Worm (Caenorhabditis elegans): ENCODE measurements around the gene C47E12.2.

The C47E12.2 gene

ce11 chrIV:10003372-10003771 is at the start of gene C47E12.2, which contains the start of gene sars-1:
TSS of gene C47E12.2 (minus strand) at chrIV:10003502.
TSS of gene sars-1 (plus strand) at chrIV:10003726.
- TF ChIP-seq sox-4 (tag; optimal IDR thresholded peaks at IDR 0.05) (no peak), ceh-45 (GFP tag; IDR thresholded peaks at IDR 0.05) (no peak), mec-3 (tag; optimal IDR thresholded peaks at IDR 0.05; ENCODE audit: borderline replicate concordance) (no peak), hlh-6 (tag; optimal IDR thresholded peaks at IDR 0.05) (no peak), pqm-1 (tag; optimal IDR thresholded peaks at IDR 0.05) (no peak), odd-2 (tag; optimal IDR thresholded peaks at IDR 0.05) (no peak), pag-3 (tag; optimal IDR thresholded peaks at IDR 0.05; ENCODE audit: borderline replicate concordance) (no peak), dve-1 (tag; optimal IDR thresholded peaks at IDR 0.05) (no peak), fkh-10 (GFP tag; optimal IDR thresholded peaks at IDR 0.05) (no peak), C38D4.7 (GFP tag; optimal IDR thresholded peaks at IDR 0.05) (no peak), rnt-1 (tag; optimal IDR thresholded peaks at IDR 0.05) (no peak), Y22D7AL.16 (tag; optimal IDR thresholded peaks at IDR 0.05) (no peak), nhr-232 (tag; optimal IDR thresholded peaks at IDR 0.05) (no peak), C08G9.2 (tag; optimal IDR thresholded peaks at IDR 0.05) (no peak), nhr-11 (tag; optimal IDR thresholded peaks at IDR 0.05) (no peak), ceh-30 (tag; optimal IDR thresholded peaks at IDR 0.05) (no peak), ceh-6 (GFP tag; optimal IDR thresholded peaks at IDR 0.05) (no peak)

ce11 chrIV:10051088-10051487 is 47.8 kb upstream of the C47E12.2 start, which contains the start of gene T04B2.8:
TSS of gene T04B2.8 (minus strand) at chrIV:10051188.
- no peak for TF ChIP-seq ceh-45 (GFP tag; IDR thresholded peaks at IDR 0.05)
- TF ChIP-seq hlh-13 (GFP tag; optimal IDR thresholded peaks at IDR 0.05) = no peak
- no peak for TF ChIP-seq hlh-15 (tag; optimal IDR thresholded peaks at IDR 0.05)
- no peak for TF ChIP-seq lin-11 (tag; optimal IDR thresholded peaks at IDR 0.05)
- no peak for TF ChIP-seq eyg-1 (tag; optimal IDR thresholded peaks at IDR 0.05)
- TF ChIP-seq unc-42 (tag; optimal IDR thresholded peaks at IDR 0.05) = no peak
- no peak for TF ChIP-seq sox-2 (GFP tag; IDR thresholded peaks at IDR 0.05)
- no peak for TF ChIP-seq hlh-30 (tag; optimal IDR thresholded peaks at IDR 0.05; ENCODE audit: insufficient read depth)
- TF ChIP-seq sdc-2 (tag; optimal IDR thresholded peaks at IDR 0.05) = no peak
- TF ChIP-seq dmd-4 (tag; optimal IDR thresholded peaks at IDR 0.05; ENCODE audit: borderline replicate concordance) = no peak
- no peak for TF ChIP-seq ets-4 (tag; optimal IDR thresholded peaks at IDR 0.05)
- no peak for TF ChIP-seq zip-5 (tag; optimal IDR thresholded peaks at IDR 0.05)
- TF ChIP-seq ama-1 (optimal IDR thresholded peaks at IDR 0.05) = no peak
- TF ChIP-seq sox-4 (tag; optimal IDR thresholded peaks at IDR 0.05) = no peak
- no peak for TF ChIP-seq npax-4 (tag; optimal IDR thresholded peaks at IDR 0.05)
- no peak for TF ChIP-seq fkh-10 (GFP tag; optimal IDR thresholded peaks at IDR 0.05)
- no peak for TF ChIP-seq ztf-16 (tag; optimal IDR thresholded peaks at IDR 0.05)
- TF ChIP-seq tbx-2 (tag; optimal IDR thresholded peaks at IDR 0.05) = no peak
- no peak for TF ChIP-seq ceh-6 (GFP tag; optimal IDR thresholded peaks at IDR 0.05)
- TF ChIP-seq mec-3 (tag; optimal IDR thresholded peaks at IDR 0.05; ENCODE audit: borderline replicate concordance) = no peak

ce11 chrIV:10048268-10048667 is 45.0 kb upstream of the C47E12.2 start:
- TF ChIP-seq tbx-7 (tag; optimal IDR thresholded peaks at IDR 0.05) (no peak), ets-4 (tag; optimal IDR thresholded peaks at IDR 0.05) (no peak), ahr-1 (tag; optimal IDR thresholded peaks at IDR 0.05) (no peak), ceh-45 (GFP tag; IDR thresholded peaks at IDR 0.05) (no peak), pha-2 (tag; optimal IDR thresholded peaks at IDR 0.05) (no peak), ceh-18 (tag; optimal IDR thresholded peaks at IDR 0.05) (no peak), unc-3 (GFP tag; conservative IDR thresholded peaks at IDR 0.05) (no peak), unc-3 (tag; optimal IDR thresholded peaks at IDR 0.05) (no peak), che-1 (tag; optimal IDR thresholded peaks at IDR 0.05) (no peak), lim-6 (tag; optimal IDR thresholded peaks at IDR 0.05) (no peak), hlh-15 (tag; optimal IDR thresholded peaks at IDR 0.05) (no peak), hlh-13 (GFP tag; optimal IDR thresholded peaks at IDR 0.05) (no peak)

All from whole organism, late embryonic.